Worm (Caenorhabditis elegans): ENCODE results near the gene D1054.19.
A peak's percentile ranks its signal among the peaks of the same experiment; 100 is the strongest.

D1054.19 gene

ce11 chrV:10818498-10818897 is 22.9 kb downstream of the D1054.19 start:
- TF ChIP-seq pqm-1 (tag; optimal IDR thresholded peaks at IDR 0.05) (no peak), mml-1 (tag; optimal IDR thresholded peaks at IDR 0.05) (no peak), R02D3.7 (tag; optimal IDR thresholded peaks at IDR 0.05) (no peak), unc-39 (tag; optimal IDR thresholded peaks at IDR 0.05) (no peak), snpc-4 (tag; optimal IDR thresholded peaks at IDR 0.05) (no peak), lin-39 (tag; optimal IDR thresholded peaks at IDR 0.05) (no peak), elt-1 (tag; optimal IDR thresholded peaks at IDR 0.05) (no peak), ceh-28 (tag; optimal IDR thresholded peaks at IDR 0.05) (no peak), mdl-1 (tag; optimal IDR thresholded peaks at IDR 0.05) (no peak), ZK546.5 (tag; optimal IDR thresholded peaks at IDR 0.05) (no peak), aly-2 (tag; optimal IDR thresholded peaks at IDR 0.05) (no peak), elt-3 (tag; optimal IDR thresholded peaks at IDR 0.05) (no peak), nhr-25 (tag; optimal IDR thresholded peaks at IDR 0.05) (no peak)

ce11 chrV:10824711-10825110 is 29.1 kb downstream of the D1054.19 start, which contains the start of gene nrx-1:
Gene nrx-1 (plus strand): TSS chrV:10825011.
- no peak for TF ChIP-seq elt-1 (tag; optimal IDR thresholded peaks at IDR 0.05)
- TF ChIP-seq nhr-25 (tag; optimal IDR thresholded peaks at IDR 0.05): no peak
- no peak for TF ChIP-seq eor-1 (tag; optimal IDR thresholded peaks at IDR 0.05)
- no peak for TF ChIP-seq lsy-12 (tag; optimal IDR thresholded peaks at IDR 0.05)
- TF ChIP-seq egl-27 (tag; optimal IDR thresholded peaks at IDR 0.05): no peak
- TF ChIP-seq ceh-9 (tag; optimal IDR thresholded peaks at IDR 0.05): no peak
- no peak for TF ChIP-seq nhr-11 (tag; optimal IDR thresholded peaks at IDR 0.05)

DNA sequence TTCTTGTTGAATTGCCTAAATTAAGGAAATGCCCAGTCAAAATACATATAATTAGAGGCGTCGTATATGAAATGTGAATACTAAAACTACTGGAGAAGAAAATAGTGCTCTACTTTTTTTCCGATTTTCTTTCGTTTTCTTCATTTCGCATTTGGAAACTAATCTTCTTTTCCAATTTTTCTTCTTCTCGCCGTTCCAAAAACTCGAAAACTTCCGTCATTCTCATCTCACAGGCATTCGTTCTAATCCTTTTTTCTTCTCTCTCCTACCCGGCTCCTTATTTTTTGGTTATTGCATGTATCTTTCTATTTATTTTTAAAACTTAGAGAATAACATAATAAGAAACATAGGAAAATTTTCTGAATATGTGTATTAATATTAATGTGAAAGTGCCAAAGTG is 37.3 kb downstream of the D1054.19 start:
- TF ChIP-seq pha-4 (tag; optimal IDR thresholded peaks at IDR 0.05): no peak
- no peak for TF ChIP-seq mml-1 (tag; optimal IDR thresholded peaks at IDR 0.05)
- TF ChIP-seq fos-1 (tag; optimal IDR thresholded peaks at IDR 0.05): no peak
- no peak for TF ChIP-seq hmg-11 (tag; optimal IDR thresholded peaks at IDR 0.05)
- TF ChIP-seq ZK546.5 (tag; optimal IDR thresholded peaks at IDR 0.05): no peak
- no peak for TF ChIP-seq nhr-237 (tag; optimal IDR thresholded peaks at IDR 0.05)
- TF ChIP-seq ceh-16 (tag; optimal IDR thresholded peaks at IDR 0.05): no peak

- TF ChIP-seq ceh-82 (tag; optimal IDR thresholded peaks at IDR 0.05) (no peak), nfya-1 (tag; optimal IDR thresholded peaks at IDR 0.05; ENCODE audit: insufficient read depth) (peak; percentile 11), egl-5 (tag; optimal IDR thresholded peaks at IDR 0.05) (peak; percentile 53)
Measured at ce11 chrV:10834682-10835219, 39.2 kb downstream of the D1054.19 start.

ce11 chrV:10838204-10838603 is 42.6 kb downstream of the D1054.19 start:
- no peak for TF ChIP-seq unc-39 (tag; optimal IDR thresholded peaks at IDR 0.05)
- peak; percentile 39 for TF ChIP-seq lin-39 (tag; optimal IDR thresholded peaks at IDR 0.05)
- TF ChIP-seq sea-2 (GFP tag; optimal IDR thresholded peaks at IDR 0.05): no peak
- TF ChIP-seq fos-1 (tag; optimal IDR thresholded peaks at IDR 0.05): no peak

- TF ChIP-seq ceh-9 (tag; optimal IDR thresholded peaks at IDR 0.05): no peak
Measured at ce11 chrV:10839398-10839797, 43.8 kb downstream of the D1054.19 start.

Measured in whole organism, L3 larva.